Worm (Caenorhabditis elegans) whole organism, mixed stage, embryonic: ENCODE data around the gene F45G2.8.

Source experiments
- M03D4.4 ChIP-seq: sonication (generic microtip); optimal IDR thresholded peaks from 2 replicates; lab custom pipeline; 2017; ENCODE audit warnings: mild to moderate bottlenecking, missing genetic modification characterization, missing compliant biosample characterization
- bed-3 ChIP-seq: fragments of 200-800 bp; sonication (Bioruptor generic); optimal IDR thresholded peaks from 3 replicates; lab custom pipeline; 2018; ENCODE audit warnings: mild to moderate bottlenecking, missing genetic modification characterization, moderate library complexity, missing compliant biosample characterization
- blmp-1 ChIP-seq: fragments of 150-350 bp; optimal IDR thresholded peaks from 2 replicates; lab custom pipeline; 2014; ENCODE audit warnings: missing biosample characterization, missing genetic modification characterization
- ceh-39 ChIP-seq: fragments of 150-350 bp; optimal IDR thresholded peaks from 2 replicates; lab custom pipeline; 2014; ENCODE audit warnings: missing biosample characterization, missing genetic modification characterization
- ceh-43 ChIP-seq: fragments of 200-800 bp; sonication (Bioruptor generic); optimal IDR thresholded peaks from 2 replicates; lab custom pipeline; 2018; ENCODE audit warnings: mild to moderate bottlenecking, missing genetic modification characterization, moderate library complexity, missing compliant biosample characterization
- ceh-83 ChIP-seq: fragments of 200-800 bp; sonication (Bioruptor generic); optimal IDR thresholded peaks from 2 replicates; lab custom pipeline; 2018; ENCODE audit warnings: mild to moderate bottlenecking, missing genetic modification characterization, missing compliant biosample characterization
- ces-1 ChIP-seq: fragments of 150-350 bp; optimal IDR thresholded peaks from 2 replicates; lab custom pipeline; 2014; ENCODE audit warnings: missing biosample characterization, missing genetic modification reagents, missing genetic modification characterization
- cnd-1 ChIP-seq: fragments of 200-800 bp; sonication (Bioruptor generic); optimal IDR thresholded peaks from 2 replicates; lab custom pipeline; 2018; ENCODE audit warnings: mild to moderate bottlenecking, missing genetic modification characterization, missing compliant biosample characterization
- drap-1 ChIP-seq: fragments of 200-800 bp; sonication (Bioruptor generic); optimal IDR thresholded peaks from 3 replicates; lab custom pipeline; 2018; ENCODE audit warnings: mild to moderate bottlenecking, missing genetic modification characterization, missing compliant biosample characterization
- elt-1 ChIP-seq: sonication (generic microtip); optimal IDR thresholded peaks from 2 replicates; lab custom pipeline; 2017; ENCODE audit warnings: missing genetic modification characterization, mild to moderate bottlenecking, missing compliant biosample characterization, antibody characterized with exemption, moderate library complexity, borderline replicate concordance; ENCODE audit not compliant: insufficient read depth
- elt-3 ChIP-seq: fragments of 150-350 bp; optimal IDR thresholded peaks from 2 replicates; lab custom pipeline; 2014; ENCODE audit warnings: missing biosample characterization, missing genetic modification characterization
- flh-1 ChIP-seq: fragments of 200-800 bp; sonication (Bioruptor generic); optimal IDR thresholded peaks from 2 replicates; lab custom pipeline; 2018; ENCODE audit warnings: mild to moderate bottlenecking, missing genetic modification characterization, moderate library complexity, missing compliant biosample characterization
- ham-2 ChIP-seq: fragments of 200-800 bp; sonication (Bioruptor generic); optimal IDR thresholded peaks from 2 replicates; lab custom pipeline; 2018; ENCODE audit warnings: mild to moderate bottlenecking, missing genetic modification characterization, missing compliant biosample characterization
- hlh-1 ChIP-seq: fragments of 150-350 bp; optimal IDR thresholded peaks from 2 replicates; lab custom pipeline; 2014; ENCODE audit warnings: missing biosample characterization, missing genetic modification reagents, missing genetic modification characterization
- lin-13 ChIP-seq: fragments of 150-350 bp; optimal IDR thresholded peaks from 2 replicates; lab custom pipeline; 2014; ENCODE audit warnings: missing biosample characterization, missing genetic modification characterization
- lin-32 ChIP-seq: fragments of 200-800 bp; sonication (Bioruptor generic); optimal IDR thresholded peaks from 2 replicates; lab custom pipeline; 2018; ENCODE audit warnings: mild to moderate bottlenecking, missing genetic modification characterization, missing compliant biosample characterization
- lsy-2 ChIP-seq: fragments of 150-350 bp; optimal IDR thresholded peaks from 2 replicates; lab custom pipeline; 2014; ENCODE audit warnings: missing biosample characterization, missing genetic modification characterization
- mab-5 ChIP-seq: fragments of 150-350 bp; optimal IDR thresholded peaks from 2 replicates; lab custom pipeline; 2014; ENCODE audit warnings: missing biosample characterization, missing genetic modification characterization
- mep-1 ChIP-seq: fragments of 150-350 bp; optimal IDR thresholded peaks from 2 replicates; lab custom pipeline; 2017; ENCODE audit warnings: missing biosample characterization, missing genetic modification reagents, missing genetic modification characterization, inconsistent platforms
- mls-2 ChIP-seq: sonication (generic microtip); optimal IDR thresholded peaks from 2 replicates; lab custom pipeline; 2016; ENCODE audit warnings: mild to moderate bottlenecking, missing genetic modification characterization, moderate library complexity, missing compliant biosample characterization
- nhr-2 ChIP-seq: fragments of 150-350 bp; optimal IDR thresholded peaks from 2 replicates; lab custom pipeline; 2014; ENCODE audit warnings: missing biosample characterization, missing genetic modification characterization
- nhr-237 ChIP-seq: fragments of 150-350 bp; optimal IDR thresholded peaks from 2 replicates; lab custom pipeline; 2014; ENCODE audit warnings: missing biosample characterization, missing genetic modification characterization
- nhr-28 ChIP-seq: fragments of 150-350 bp; optimal IDR thresholded peaks from 2 replicates; lab custom pipeline; 2014; ENCODE audit warnings: missing biosample characterization, missing genetic modification characterization
- nhr-76 ChIP-seq: sonication (generic microtip); optimal IDR thresholded peaks from 2 replicates; lab custom pipeline; 2017; ENCODE audit warnings: missing biosample characterization, missing genetic modification characterization
- snpc-4 ChIP-seq: fragments of 150-350 bp; optimal IDR thresholded peaks from 2 replicates; lab custom pipeline; 2014; ENCODE audit warnings: missing biosample characterization, missing genetic modification characterization
- sptf-1 ChIP-seq: sonication (generic microtip); optimal IDR thresholded peaks from 2 replicates; lab custom pipeline; 2017; ENCODE audit warnings: mild to moderate bottlenecking, missing genetic modification characterization, moderate library complexity, missing compliant biosample characterization
- tbx-8 ChIP-seq: fragments of 200-800 bp; sonication (Bioruptor generic); optimal IDR thresholded peaks from 2 replicates; lab custom pipeline; 2018; ENCODE audit warnings: mild to moderate bottlenecking, missing genetic modification characterization, moderate library complexity, missing compliant biosample characterization
- unc-120 ChIP-seq: sonication (generic microtip); optimal IDR thresholded peaks from 2 replicates; lab custom pipeline; 2017; ENCODE audit warnings: missing genetic modification characterization, missing compliant biosample characterization; ENCODE audit not compliant: poor library complexity, severe bottlenecking
- unc-39 ChIP-seq: fragments of 150-350 bp; optimal IDR thresholded peaks from 2 replicates; lab custom pipeline; 2014; ENCODE audit warnings: missing biosample characterization, missing genetic modification characterization
- unc-62 ChIP-seq: fragments of 150-350 bp; optimal IDR thresholded peaks from 2 replicates; lab custom pipeline; 2014; ENCODE audit warnings: missing biosample characterization, missing genetic modification reagents, missing genetic modification characterization
- zip-8 ChIP-seq: fragments of 150-350 bp; optimal IDR thresholded peaks from 2 replicates; lab custom pipeline; 2014; ENCODE audit warnings: missing biosample characterization, missing genetic modification characterization
- ztf-11 ChIP-seq: fragments of 150-350 bp; optimal IDR thresholded peaks from 2 replicates; lab custom pipeline; 2014; ENCODE audit warnings: missing biosample characterization, missing genetic modification characterization

Gene F45G2.8

DNA sequence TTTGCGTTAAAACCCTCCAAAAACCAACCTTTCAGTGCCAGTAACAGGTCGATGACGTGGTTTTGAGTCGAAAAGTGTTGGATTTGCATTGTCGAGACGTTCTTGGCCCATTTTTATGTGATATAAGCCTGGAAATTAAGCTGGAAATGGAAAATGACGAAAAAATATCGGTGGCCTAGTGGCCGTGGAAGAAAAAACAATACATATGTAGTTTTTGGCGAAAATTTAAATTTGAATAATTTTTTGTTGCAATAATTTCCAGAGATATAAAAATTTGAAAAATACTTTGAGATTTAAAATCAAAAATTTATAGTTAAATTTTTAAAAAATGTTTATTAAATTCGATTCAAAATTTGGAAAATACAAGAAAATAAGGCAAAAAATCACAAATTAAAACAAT, 3.9 kb upstream of the F45G2.8 start, which contains the start of gene ciao-2B:
ciao-2B (minus strand) TSS at position 130 of the 400 bp plus-strand sequence.
- TF ChIP-seq mab-5 (no peak), sptf-1 (no peak), nhr-2 (tag; lab: Kevin White, UChicago) (no peak), blmp-1 (tag; lab: Kevin White, UChicago) (no peak), ces-1 (GFP tag; lab: Kevin White, UChicago) (no peak), ztf-11 (no peak)

DNA sequence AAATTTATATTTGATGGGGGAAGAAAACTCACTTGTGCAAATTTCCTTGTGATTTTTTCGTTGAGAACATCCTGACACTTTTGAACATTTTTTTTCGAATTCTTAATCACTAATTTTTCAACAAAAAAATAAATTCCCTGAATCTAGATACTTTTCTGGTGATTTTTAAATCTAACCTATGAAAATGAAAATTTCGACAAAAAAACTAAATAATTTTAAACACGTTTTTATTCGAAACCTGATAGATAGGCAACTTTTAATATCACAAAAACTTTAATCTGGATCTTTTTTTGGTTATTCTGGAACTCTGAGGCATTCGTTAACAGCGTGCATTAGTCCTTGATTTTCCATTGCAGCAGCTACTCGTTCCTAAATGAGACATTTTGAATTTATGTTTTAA, 1.4 kb upstream of the F45G2.8 start, which contains the start of gene F45G2.9:
F45G2.9 (minus strand) TSS at position 101 of the 400 bp plus-strand sequence.
- TF ChIP-seq flh-1 (GFP tag; lab: Kevin White, UChicago) = no peak
- TF ChIP-seq nhr-76 (tag; lab: Kevin White, UChicago) = no peak
- no peak for TF ChIP-seq ceh-83 (GFP tag; lab: Kevin White, UChicago)
- TF ChIP-seq, all 35 proteins: peak for 0

DNA sequence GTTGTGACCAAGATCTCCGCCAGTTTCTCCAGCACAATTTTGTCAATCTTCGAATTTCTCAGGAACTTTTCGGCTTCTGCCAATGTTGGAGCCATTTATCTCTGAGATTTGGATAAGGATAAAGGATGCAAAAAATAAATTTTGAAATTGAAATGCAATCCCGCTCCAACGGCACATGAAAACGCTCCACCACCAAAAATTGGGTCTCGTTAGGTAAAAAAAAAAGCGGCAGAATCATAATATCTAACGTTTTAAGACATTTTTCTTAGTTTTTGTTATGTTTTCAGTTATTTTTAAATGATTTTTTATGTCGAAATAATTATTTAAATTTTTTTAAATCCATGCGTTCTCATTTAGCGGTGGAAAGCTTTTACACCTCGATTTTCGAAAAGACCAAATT, 1.1 kb downstream of the F45G2.8 start, which contains the start of gene F45G2.7:
F45G2.7 (minus strand) TSS at position 101 of the 400 bp plus-strand sequence.
- no peak for TF ChIP-seq zip-8
- no peak for TF ChIP-seq ceh-39
- TF ChIP-seq mep-1 (tag; lab: Kevin White, UChicago) = no peak
- TF ChIP-seq ces-1 (GFP tag; lab: Kevin White, UChicago) = no peak
- TF ChIP-seq ceh-43 (GFP tag; lab: Kevin White, UChicago) = no peak
- TF ChIP-seq nhr-2 (tag; lab: Kevin White, UChicago) = no peak
- TF ChIP-seq snpc-4 = no peak
- no peak for TF ChIP-seq nhr-76 (tag; lab: Kevin White, UChicago)
- TF ChIP-seq unc-120 (tag; lab: Kevin White, UChicago) = no peak
- TF ChIP-seq ceh-83 (GFP tag; lab: Kevin White, UChicago) = no peak
- no peak for TF ChIP-seq lin-13 (tag; lab: Kevin White, UChicago)
- TF ChIP-seq blmp-1 (tag; lab: Kevin White, UChicago) = no peak
- TF ChIP-seq nhr-237 (tag; lab: Kevin White, UChicago) = no peak
- no peak for TF ChIP-seq elt-1
- no peak for TF ChIP-seq cnd-1 (tag; lab: Kevin White, UChicago)
- no peak for TF ChIP-seq lin-32 (GFP tag; lab: Kevin White, UChicago)
- TF ChIP-seq elt-3 (tag; lab: Kevin White, UChicago) = no peak
- TF ChIP-seq M03D4.4 (tag; lab: Kevin White, UChicago) = no peak

DNA sequence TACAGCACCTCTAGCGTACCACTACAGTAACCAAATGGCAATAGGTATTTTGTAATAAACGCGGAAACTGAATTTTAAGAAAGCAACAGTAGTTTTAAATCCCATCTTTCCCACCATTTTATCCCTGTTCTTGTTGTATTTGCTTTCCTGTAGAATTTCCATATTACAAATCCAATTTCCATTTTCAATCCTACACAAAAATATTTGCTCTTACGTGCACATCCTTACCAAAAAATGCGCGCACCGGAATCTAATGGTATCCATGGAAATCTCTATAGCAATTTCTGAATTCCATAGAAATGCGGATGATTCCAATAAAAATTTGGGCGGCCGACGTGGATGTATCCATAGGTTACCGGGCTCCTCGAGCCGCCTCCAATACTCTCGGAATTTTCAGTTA, 5.3 kb downstream of the F45G2.8 start, which contains the start of gene trf-1:
trf-1 (plus strand) TSS at position 301 of the 400 bp plus-strand sequence.
- TF ChIP-seq bed-3 (GFP tag; lab: Kevin White, UChicago) (no peak), flh-1 (GFP tag; lab: Kevin White, UChicago) (no peak), nhr-76 (tag; lab: Kevin White, UChicago) (no peak), ceh-39 (no peak), tbx-8 (GFP tag; lab: Kevin White, UChicago) (no peak), drap-1 (no peak), unc-62 (GFP tag; lab: Kevin White, UChicago) (no peak), unc-120 (tag; lab: Kevin White, UChicago) (no peak), elt-3 (tag; lab: Kevin White, UChicago) (no peak), ham-2 (no peak), mls-2 (tag; lab: Kevin White, UChicago) (no peak), nhr-28 (tag; lab: Kevin White, UChicago) (no peak), lin-32 (GFP tag; lab: Kevin White, UChicago) (no peak), lsy-2 (no peak), hlh-1 (no peak), sptf-1 (no peak)

DNA sequence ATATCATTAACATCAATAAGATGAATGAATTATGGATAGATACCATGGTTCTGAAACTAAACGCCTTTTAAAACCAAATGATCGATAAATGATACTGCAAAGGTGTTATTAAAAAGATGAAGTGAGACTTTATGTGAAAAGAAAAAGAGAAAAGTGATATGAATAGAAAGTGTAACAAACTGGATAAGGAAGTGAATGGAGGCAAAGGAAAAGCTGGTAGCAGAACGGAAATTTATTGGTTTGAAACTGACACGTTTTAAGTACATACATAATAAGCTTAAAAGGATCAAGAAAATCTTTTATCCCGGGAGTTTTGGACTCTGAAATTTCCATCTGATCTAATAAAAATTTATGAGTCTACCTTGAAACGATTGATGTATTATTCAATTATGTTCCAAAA, 5.8 kb downstream of the F45G2.8 start, which contains the start of gene bli-5:
bli-5 (minus strand) TSS at position 101 of the 400 bp plus-strand sequence.
- TF ChIP-seq elt-3 (tag; lab: Kevin White, UChicago) (no peak), lin-13 (tag; lab: Kevin White, UChicago) (no peak), tbx-8 (GFP tag; lab: Kevin White, UChicago) (no peak), mab-5 (no peak), unc-39 (tag; lab: Kevin White, UChicago) (no peak), unc-120 (tag; lab: Kevin White, UChicago) (no peak)
- TF ChIP-seq, all 35 proteins: peak for 0
